Worm (Caenorhabditis elegans) whole organism, L3 larva: ENCODE results near the gene ttr-38.

Source experiments
- daf-12 ChIP-seq: fragments of 150-350 bp; optimal IDR thresholded peaks from 2 replicates; lab custom pipeline; 2014; ENCODE audit warnings: missing biosample characterization, missing genetic modification reagents, missing genetic modification characterization
- elt-1 ChIP-seq: fragments of 150-350 bp; optimal IDR thresholded peaks from 2 replicates; lab custom pipeline; 2014; ENCODE audit warnings: missing biosample characterization, missing genetic modification characterization
- nfya-1 ChIP-seq: sonication (generic microtip); optimal IDR thresholded peaks from 2 replicates; lab custom pipeline; 2017; ENCODE audit warnings: missing genetic modification characterization, mild to moderate bottlenecking, missing compliant biosample characterization, antibody characterized with exemption, moderate library complexity; ENCODE audit not compliant: insufficient read depth
- sea-2 ChIP-seq: fragments of 150-350 bp; sonication (generic microtip); optimal IDR thresholded peaks from 4 replicates; lab custom pipeline; 2014; ENCODE audit warnings: missing biosample characterization, missing genetic modification reagents, missing genetic modification characterization

The ttr-38 gene

DNA sequence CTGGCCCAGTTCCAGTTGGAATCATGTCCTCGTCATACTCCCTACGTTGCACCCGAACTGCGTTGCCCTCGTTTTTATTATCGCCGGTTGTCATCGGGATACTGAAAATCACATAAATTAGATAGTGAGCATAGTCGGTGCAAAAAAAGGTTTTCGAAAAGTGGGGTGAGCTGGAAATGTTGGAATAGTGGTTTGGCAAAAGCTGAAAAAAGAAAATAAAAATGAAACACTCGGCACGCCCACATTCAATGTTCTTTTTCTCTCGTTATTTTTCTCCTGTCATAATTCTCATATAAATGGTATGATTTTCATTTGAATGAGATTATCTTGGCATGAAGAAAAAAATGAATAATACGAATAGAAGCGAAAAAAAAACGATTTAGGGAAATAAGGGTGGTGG lies 50.1 kb downstream of the ttr-38 start, which contains the start of gene F18G5.6:
Gene F18G5.6 (minus strand): TSS at position 101 of the 400 bp plus-strand sequence.
- TF ChIP-seq nfya-1 (no peak), daf-12 (tag; lab: Kevin White, UChicago) (no peak), elt-1 (tag; lab: Kevin White, UChicago) (no peak), sea-2 (GFP tag; lab: Kevin White, UChicago) (no peak)
